Worm (Caenorhabditis elegans) whole organism, L2 larva: ENCODE data around the gene yars-2.

Experiments used
- lin-11 ChIP-seq: fragments of 150-350 bp; sonication (generic microtip); optimal IDR thresholded peaks from 2 replicates; lab custom pipeline; 2014; ENCODE audit warnings: missing biosample characterization, missing genetic modification characterization, inconsistent platforms, mixed read lengths
- lin-39 ChIP-seq: fragments of 150-350 bp; optimal IDR thresholded peaks from 2 replicates; lab custom pipeline; 2014; ENCODE audit warnings: missing biosample characterization, missing genetic modification reagents, missing genetic modification characterization
- mdl-1 ChIP-seq, 2 experiments: fragments of 150-350 bp in 1 of 2; sonication (generic microtip) in 1 of 2; optimal IDR thresholded peaks; 2 replicates each; lab custom pipeline; 2017; ENCODE audit warnings: missing biosample characterization in 2 of 2, missing genetic modification characterization in 2 of 2
- unc-55 ChIP-seq: fragments of 150-350 bp; sonication (generic microtip); optimal IDR thresholded peaks from 3 replicates; lab custom pipeline; 2014; ENCODE audit warnings: missing biosample characterization, missing genetic modification reagents, missing genetic modification characterization
- ztf-4 ChIP-seq: fragments of 150-350 bp; optimal IDR thresholded peaks from 2 replicates; lab custom pipeline; 2014; ENCODE audit warnings: missing biosample characterization, missing genetic modification characterization

DNA sequence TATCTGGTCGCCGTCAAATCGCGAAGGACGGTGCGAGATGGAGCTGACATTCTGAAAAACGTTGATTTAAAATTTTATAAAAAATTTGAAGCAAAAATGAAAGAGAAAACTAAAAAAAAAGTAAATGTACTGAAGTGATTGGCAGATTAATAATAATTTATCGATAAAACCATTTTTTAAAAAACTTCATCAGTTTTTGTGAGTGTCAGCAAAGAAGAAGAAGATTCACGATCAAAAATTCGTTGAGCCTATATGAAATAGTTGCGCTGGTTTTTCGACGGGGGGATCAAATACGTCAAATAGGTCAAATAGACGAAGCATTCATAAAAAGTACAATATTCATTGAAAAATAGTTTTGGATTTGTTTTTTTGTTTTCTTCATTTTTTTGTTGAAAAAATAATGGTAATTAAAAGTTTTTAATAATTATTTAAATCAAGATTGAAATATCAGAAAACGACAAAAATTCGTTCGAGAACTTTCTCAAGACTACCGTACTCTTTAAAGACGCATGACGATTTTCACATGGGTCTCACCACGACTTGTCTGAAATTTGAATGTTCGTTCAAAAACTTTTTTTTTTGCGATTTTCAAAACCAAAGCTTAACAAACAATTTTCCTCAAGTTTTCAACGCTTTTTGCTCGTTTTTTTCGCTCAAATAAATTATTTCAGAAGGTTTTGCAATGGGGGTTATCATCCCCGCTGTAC, 48.1 kb upstream of the yars-2 start, which contains the start of the genes memi-1 and cyp-31A3:
- TF ChIP-seq ztf-4 (tag; lab: Kevin White, UChicago) (no peak), lin-11 (tag; lab: Kevin White, UChicago) (no peak), unc-55 (GFP tag; lab: Kevin White, UChicago) (no peak), mdl-1 (tag; optimal IDR thresholded peaks at IDR 0.05; lab: Kevin White, UChicago) (no peak), lin-39 (tag; lab: Kevin White, UChicago) (no peak)
